Fruit fly (Drosophila melanogaster): ENCODE data around the gene rept.

Gene rept

DNA sequence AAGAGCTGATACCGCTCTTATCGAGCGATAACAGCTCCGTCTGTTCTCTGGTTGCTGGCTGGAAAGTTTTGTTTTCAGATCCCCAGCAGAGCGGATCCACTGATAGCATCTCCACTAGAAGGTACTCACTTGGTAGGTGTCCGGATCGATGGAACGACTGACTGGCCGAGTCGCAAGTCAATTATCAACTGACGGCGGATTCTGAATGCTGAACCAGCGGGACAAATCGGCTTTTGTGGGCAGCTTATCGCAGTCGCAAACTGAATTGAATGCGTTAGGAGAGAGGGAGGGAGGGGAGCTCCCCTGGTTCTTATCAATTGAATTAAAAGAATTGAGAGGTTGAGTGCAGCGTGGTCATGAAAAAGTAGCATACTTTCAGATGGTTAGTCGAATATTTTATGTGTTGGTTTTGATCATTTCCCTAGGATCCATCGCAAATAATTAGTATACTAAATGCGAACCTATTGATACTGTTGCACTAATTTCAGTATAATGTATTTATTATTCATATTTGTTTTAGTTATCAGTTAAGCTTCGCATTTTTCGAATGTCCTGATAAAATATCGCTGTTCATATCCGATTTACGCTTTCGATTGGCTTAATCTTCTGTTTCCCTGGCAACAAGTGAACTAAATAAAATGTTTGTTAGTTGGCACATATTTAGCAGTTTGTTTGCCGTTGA, 13.7 kb downstream of the rept start, which contains the start of the genes Aldh7A1 and CG14085 (continued):
- TF ChIP-seq NFAT (GFP tag; IDR thresholded peaks at IDR 0.05) (peak; percentile 57; the same call in 1 of the 2 replicates), vnd (GFP tag; IDR thresholded peaks at IDR 0.05; ENCODE audit: partially characterized antibody) (0 out of 3 replicates have a peak, but pooled peaks have one; percentile 38), exex (tag; optimal IDR thresholded peaks at IDR 0.05) (peak; percentile 82), Bgb (GFP tag; IDR thresholded peaks at IDR 0.05; ENCODE audit: partially characterized antibody) (no peak), CG15514 (GFP tag; optimal IDR thresholded peaks at IDR 0.05) (peak; percentile 31), hb (GFP tag; IDR thresholded peaks at IDR 0.05; ENCODE audit: partially characterized antibody) (no peak), Deaf1 (tag; optimal IDR thresholded peaks at IDR 0.05) (peak; percentile 78), HmgZ (tag; optimal IDR thresholded peaks at IDR 0.05) (peak; percentile 72), NfI (GFP tag; optimal IDR thresholded peaks at IDR 0.05) (no peak), GATAe (GFP tag; conservative IDR thresholded peaks at IDR 0.05) (peak; percentile 95), tin (GFP tag; optimal IDR thresholded peaks at IDR 0.05) (no peak)

DNA sequence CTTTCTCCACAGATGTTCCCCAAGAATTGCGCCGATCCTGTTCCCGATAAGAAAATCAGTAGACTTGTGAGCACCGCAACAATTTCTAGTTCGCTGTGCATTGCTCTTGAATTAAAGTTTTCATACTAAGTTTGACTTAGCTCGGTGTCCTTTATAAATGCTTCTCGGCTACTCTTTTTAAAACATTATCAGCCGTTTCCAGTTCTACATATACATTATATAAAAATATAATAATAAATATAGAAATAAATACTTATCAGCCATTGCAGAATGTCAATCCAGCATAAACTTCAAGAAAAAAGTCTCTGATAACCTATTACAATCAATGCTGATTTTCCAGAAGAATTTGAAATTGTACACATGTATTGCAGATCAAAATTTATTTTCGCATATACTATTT, 15.4 kb downstream of the rept start, which contains the start of gene CG14088:
CG14088 (minus strand) TSS at position 101 of the 400 bp plus-strand sequence.
- no peak for TF ChIP-seq CG12104 (GFP tag; optimal IDR thresholded peaks at IDR 0.05)
- no peak for TF ChIP-seq Chrac-16 (GFP tag; optimal IDR thresholded peaks at IDR 0.05)
- no peak for TF ChIP-seq CG10654 (GFP tag; optimal IDR thresholded peaks at IDR 0.05)
- TF ChIP-seq sim (GFP tag; IDR thresholded peaks at IDR 0.05), result no peak
- TF ChIP-seq HLH4C (GFP tag; IDR thresholded peaks at IDR 0.05; ENCODE audit: partially characterized antibody), result no peak
- TF ChIP-seq CG15514 (GFP tag; optimal IDR thresholded peaks at IDR 0.05), result no peak
- no peak for TF ChIP-seq CG5953 (GFP tag; IDR thresholded peaks at IDR 0.05)
- TF ChIP-seq CG12744 (GFP tag; optimal IDR thresholded peaks at IDR 0.05), result no peak
- TF ChIP-seq ken (GFP tag; IDR thresholded peaks at IDR 0.05), result no peak
- TF ChIP-seq Asciz (GFP tag; optimal IDR thresholded peaks at IDR 0.05), result no peak
- TF ChIP-seq CG12942 (GFP tag; optimal IDR thresholded peaks at IDR 0.05), result no peak
- no peak for TF ChIP-seq CG33557 (GFP tag; optimal IDR thresholded peaks at IDR 0.05)
- TF ChIP-seq CG18476 (GFP tag; optimal IDR thresholded peaks at IDR 0.05), result no peak
- TF ChIP-seq Bdp1 (GFP tag; optimal IDR thresholded peaks at IDR 0.05), result no peak
- TF ChIP-seq pfk (GFP tag; optimal IDR thresholded peaks at IDR 0.05), result no peak
- no peak for TF ChIP-seq ems (GFP tag; optimal IDR thresholded peaks at IDR 0.05)
- TF ChIP-seq CG8089 (GFP tag; optimal IDR thresholded peaks at IDR 0.05), result no peak
- TF ChIP-seq Aef1 (GFP tag; IDR thresholded peaks at IDR 0.05), result no peak

DNA sequence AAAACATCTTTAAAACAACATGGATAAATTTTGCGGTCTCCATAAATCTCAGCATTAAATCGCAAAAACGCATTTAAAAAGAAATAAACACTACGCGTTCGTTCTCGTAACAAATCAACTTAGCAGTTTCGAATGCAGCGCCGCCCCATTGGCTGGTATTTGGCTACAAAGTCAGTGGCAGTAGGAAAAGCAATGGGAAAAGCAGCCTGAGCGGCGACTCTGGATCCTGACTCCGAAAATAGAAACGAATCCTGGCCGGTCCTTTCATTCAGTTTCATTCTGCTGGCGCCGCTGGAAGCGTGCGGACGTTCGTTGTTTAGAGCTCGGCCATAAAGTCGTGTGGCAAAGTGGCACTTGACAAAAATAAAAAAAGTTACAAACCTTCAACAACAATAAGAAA, 20.4 kb downstream of the rept start, which contains the start of gene CG14086:
CG14086 (plus strand) TSS at position 301 of the 400 bp plus-strand sequence.
- TF ChIP-seq dati (GFP tag; IDR thresholded peaks at IDR 0.05), result no peak
- no peak for TF ChIP-seq repo (GFP tag; optimal IDR thresholded peaks at IDR 0.05)
- TF ChIP-seq CG6854 (GFP tag; optimal IDR thresholded peaks at IDR 0.05), result no peak
- no peak for TF ChIP-seq nau (GFP tag; optimal IDR thresholded peaks at IDR 0.05)
- TF ChIP-seq CG8765 (GFP tag; IDR thresholded peaks at IDR 0.05), result no peak
- TF ChIP-seq CG8290 (GFP tag; optimal IDR thresholded peaks at IDR 0.05), result no peak
- TF ChIP-seq CG8290 (tag; optimal IDR thresholded peaks at IDR 0.05), result no peak
- TF ChIP-seq hbn (GFP tag; IDR thresholded peaks at IDR 0.05; ENCODE audit: partially characterized antibody), result no peak
- no peak for TF ChIP-seq jigr1 (GFP tag; IDR thresholded peaks at IDR 0.05)
- TF ChIP-seq CG7745 (tag; optimal IDR thresholded peaks at IDR 0.05), result no peak
- TF ChIP-seq twi (tag; optimal IDR thresholded peaks at IDR 0.05), result no peak
- TF ChIP-seq CG6683 (GFP tag; optimal IDR thresholded peaks at IDR 0.05), result no peak
- no peak for TF ChIP-seq Blimp-1 (GFP tag; optimal IDR thresholded peaks at IDR 0.05)
- no peak for TF ChIP-seq lilli (GFP tag; optimal IDR thresholded peaks at IDR 0.05)
- no peak for TF ChIP-seq CG18619 (GFP tag; optimal IDR thresholded peaks at IDR 0.05)
- TF ChIP-seq eve (GFP tag; optimal IDR thresholded peaks at IDR 0.05), result no peak
- TF ChIP-seq sisA (GFP tag; IDR thresholded peaks at IDR 0.05), result no peak

Data from whole organism, embryonic.